Worm (Caenorhabditis elegans): ENCODE data around the gene F26H11.4.

F26H11.4 gene

DNA sequence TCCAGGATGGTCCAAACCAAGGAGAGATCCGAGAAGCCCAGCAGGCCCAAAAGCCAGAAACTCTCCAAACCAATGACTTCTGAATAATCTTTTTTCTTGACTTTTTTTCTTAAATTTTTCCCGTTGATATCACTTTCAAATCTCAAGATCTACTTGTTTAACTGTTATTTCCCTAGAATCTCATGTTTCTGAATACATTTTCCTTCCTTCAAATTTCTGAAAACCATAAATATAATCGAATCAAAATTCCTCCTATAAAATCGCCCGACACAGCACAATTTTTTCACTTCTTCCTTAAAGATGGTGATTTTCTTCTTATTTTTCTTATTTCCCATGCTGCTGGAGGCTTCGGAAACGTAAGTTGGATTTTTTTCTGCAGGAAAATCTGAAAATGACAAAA is 20.2 kb upstream of the F26H11.4 start, which contains the start of gene F26H11.8:
F26H11.8 (plus strand) TSS at position 301 of the 400 bp plus-strand sequence.
- TF ChIP-seq med-1 (GFP tag; optimal IDR thresholded peaks at IDR 0.05; ENCODE audit: insufficient read depth) = no peak
- no peak for TF ChIP-seq ref-1 (GFP tag; conservative IDR thresholded peaks at IDR 0.05)
- TF ChIP-seq tab-1 (GFP tag; IDR thresholded peaks at IDR 0.05) = no peak
- no peak for TF ChIP-seq ztf-23 (GFP tag; IDR thresholded peaks at IDR 0.05)
- no peak for TF ChIP-seq flt-1 (GFP tag; IDR thresholded peaks at IDR 0.05)
- no peak for TF ChIP-seq cog-1 (tag; optimal IDR thresholded peaks at IDR 0.05)
- TF ChIP-seq klf-2 (GFP tag; conservative IDR thresholded peaks at IDR 0.05) = no peak

DNA sequence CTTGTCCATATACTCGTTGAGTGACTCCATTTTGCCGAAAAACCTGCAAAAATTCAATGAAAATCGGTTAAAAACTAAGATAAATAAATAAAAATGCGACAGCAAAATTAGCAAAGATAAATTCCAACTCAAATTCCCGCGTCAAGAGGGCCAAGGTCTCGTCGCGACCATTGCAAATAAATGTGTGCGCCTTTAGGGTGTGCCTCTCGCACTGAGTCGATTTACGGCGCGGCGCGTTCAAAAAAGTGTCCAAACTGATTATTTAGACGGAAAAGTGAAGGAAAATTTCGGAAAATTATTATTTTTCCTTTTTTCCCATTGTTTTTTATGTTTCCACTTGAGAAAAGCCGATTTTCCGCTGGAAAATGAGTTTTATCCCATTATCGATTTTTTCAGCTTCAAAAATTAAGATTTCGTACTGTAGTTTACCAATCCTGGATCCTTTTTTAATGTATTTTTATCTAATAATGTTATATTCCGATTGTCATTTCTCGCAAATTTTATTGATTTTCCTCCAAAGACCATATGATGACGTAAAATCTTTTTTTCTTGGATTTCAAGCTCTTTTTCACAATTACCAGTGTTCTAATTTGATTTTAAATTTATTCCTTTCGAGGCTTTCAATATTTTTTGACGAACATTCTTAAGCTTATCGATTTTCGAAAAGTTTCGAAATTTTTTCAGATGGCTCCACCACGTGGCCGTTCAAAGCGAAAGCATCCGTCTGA is 18.2 kb upstream of the F26H11.4 start, which contains the start of the genes kbp-3 and nurf-1:
kbp-3 (minus strand) TSS at position 43 of the 728 bp plus-strand sequence.
nurf-1 (plus strand) TSS at position 678 of the 728 bp plus-strand sequence.
- TF ChIP-seq ztf-29 (GFP tag; IDR thresholded peaks at IDR 0.05) (no peak), T22C8.4 (GFP tag; IDR thresholded peaks at IDR 0.05) (peak; percentile 54; the same call in 1 of the 2 replicates)

DNA sequence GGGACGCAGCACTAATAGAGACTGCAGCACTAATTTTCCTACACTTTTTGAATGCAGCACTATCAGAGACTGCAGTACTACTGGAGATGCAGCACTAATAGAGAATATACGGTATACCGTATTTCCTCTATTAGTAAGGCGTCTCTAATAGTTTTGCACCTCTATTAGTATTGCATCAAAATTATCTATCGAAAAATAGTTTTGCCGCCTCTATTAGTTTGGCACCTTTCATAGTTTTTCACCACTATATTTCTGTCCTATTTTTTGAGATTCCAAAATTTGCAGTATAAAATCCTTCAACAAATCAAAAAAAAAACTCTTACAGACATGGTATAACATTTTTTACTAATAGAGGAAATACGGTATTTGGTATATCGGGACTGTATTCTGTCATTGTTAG is 14.6 kb upstream of the F26H11.4 start:
- no peak for TF ChIP-seq tab-1 (GFP tag; IDR thresholded peaks at IDR 0.05)
- no peak for TF ChIP-seq ztf-29 (GFP tag; IDR thresholded peaks at IDR 0.05)
- TF ChIP-seq klf-2 (GFP tag; conservative IDR thresholded peaks at IDR 0.05) = no peak
- TF ChIP-seq ztf-23 (GFP tag; IDR thresholded peaks at IDR 0.05) = no peak
- TF ChIP-seq flt-1 (GFP tag; IDR thresholded peaks at IDR 0.05) = no peak
- no peak for TF ChIP-seq med-1 (GFP tag; optimal IDR thresholded peaks at IDR 0.05; ENCODE audit: insufficient read depth)
- no peak for TF ChIP-seq T22C8.4 (GFP tag; IDR thresholded peaks at IDR 0.05)
- TF ChIP-seq cog-1 (tag; optimal IDR thresholded peaks at IDR 0.05) = no peak
- no peak for TF ChIP-seq ref-1 (GFP tag; conservative IDR thresholded peaks at IDR 0.05)

- peak; percentile 67 for TF ChIP-seq ztf-23 (GFP tag; IDR thresholded peaks at IDR 0.05)
- TF ChIP-seq T22C8.4 (GFP tag; IDR thresholded peaks at IDR 0.05) = no peak
- peak; percentile 59 for TF ChIP-seq cog-1 (tag; optimal IDR thresholded peaks at IDR 0.05)
These were observed 8.8 kb upstream of the F26H11.4 start for ce11 chrII:14399595-14399994.

ce11 chrII:14401098-14401497 is 7.3 kb upstream of the F26H11.4 start:
- TF ChIP-seq T22C8.4 (GFP tag; IDR thresholded peaks at IDR 0.05) = no peak
- TF ChIP-seq flt-1 (GFP tag; IDR thresholded peaks at IDR 0.05) = no peak
- TF ChIP-seq tab-1 (GFP tag; IDR thresholded peaks at IDR 0.05) = no peak
- TF ChIP-seq klf-2 (GFP tag; conservative IDR thresholded peaks at IDR 0.05) = no peak
- no peak for TF ChIP-seq ref-1 (GFP tag; conservative IDR thresholded peaks at IDR 0.05)
- TF ChIP-seq med-1 (GFP tag; optimal IDR thresholded peaks at IDR 0.05; ENCODE audit: insufficient read depth) = no peak
- TF ChIP-seq ztf-23 (GFP tag; IDR thresholded peaks at IDR 0.05) = no peak
- TF ChIP-seq ztf-29 (GFP tag; IDR thresholded peaks at IDR 0.05) = no peak
- no peak for TF ChIP-seq cog-1 (tag; optimal IDR thresholded peaks at IDR 0.05)

- TF ChIP-seq med-1 (GFP tag; optimal IDR thresholded peaks at IDR 0.05; ENCODE audit: insufficient read depth) (no peak), klf-2 (GFP tag; conservative IDR thresholded peaks at IDR 0.05) (no peak), T22C8.4 (GFP tag; IDR thresholded peaks at IDR 0.05) (no peak), tab-1 (GFP tag; IDR thresholded peaks at IDR 0.05) (no peak), ref-1 (GFP tag; conservative IDR thresholded peaks at IDR 0.05) (no peak), ztf-23 (GFP tag; IDR thresholded peaks at IDR 0.05) (no peak), ztf-29 (GFP tag; IDR thresholded peaks at IDR 0.05) (no peak), cog-1 (tag; optimal IDR thresholded peaks at IDR 0.05) (no peak), flt-1 (GFP tag; IDR thresholded peaks at IDR 0.05) (no peak)
These were observed 4.1 kb upstream of the F26H11.4 start for ce11 chrII:14404266-14404665.

- TF ChIP-seq klf-2 (GFP tag; conservative IDR thresholded peaks at IDR 0.05) (no peak), ztf-29 (GFP tag; IDR thresholded peaks at IDR 0.05) (no peak), ref-1 (GFP tag; conservative IDR thresholded peaks at IDR 0.05) (no peak), cog-1 (tag; optimal IDR thresholded peaks at IDR 0.05) (peak; percentile 94)
These were observed 3.5 kb upstream of the F26H11.4 start for ce11 chrII:14404741-14405488.

DNA sequence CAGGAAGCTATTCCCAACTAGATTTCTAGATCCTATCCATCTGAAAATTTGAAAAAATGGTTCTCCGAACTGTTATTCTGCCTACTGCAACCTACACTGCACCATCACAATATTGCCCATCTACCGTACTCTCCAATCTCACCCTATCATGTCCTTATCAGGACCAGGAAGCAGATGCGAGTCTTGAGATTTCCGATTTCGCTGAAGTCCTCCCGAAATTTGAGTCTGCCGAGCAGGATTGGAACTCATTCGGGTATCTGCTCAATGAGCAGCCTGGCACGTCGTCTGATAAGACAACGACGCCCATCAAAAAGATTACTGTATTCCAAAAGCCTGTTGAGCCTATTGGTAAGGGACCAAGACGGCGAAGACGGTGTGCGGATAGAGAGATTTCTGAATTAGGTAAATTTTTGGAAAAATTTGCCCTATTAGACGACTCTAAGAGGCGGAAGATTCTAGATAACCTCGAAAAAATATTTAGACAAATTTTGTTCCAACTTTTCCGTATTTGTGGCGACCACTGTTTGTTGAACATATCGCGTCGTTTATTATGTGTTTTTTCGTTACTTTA is 2.8 kb upstream of the F26H11.4 start:
- no peak for TF ChIP-seq T22C8.4 (GFP tag; IDR thresholded peaks at IDR 0.05)
- no peak for TF ChIP-seq med-1 (GFP tag; optimal IDR thresholded peaks at IDR 0.05; ENCODE audit: insufficient read depth)
- TF ChIP-seq cog-1 (tag; optimal IDR thresholded peaks at IDR 0.05) = no peak
- TF ChIP-seq ref-1 (GFP tag; conservative IDR thresholded peaks at IDR 0.05) = no peak
- no peak for TF ChIP-seq ztf-29 (GFP tag; IDR thresholded peaks at IDR 0.05)
- TF ChIP-seq flt-1 (GFP tag; IDR thresholded peaks at IDR 0.05) = no peak
- no peak for TF ChIP-seq klf-2 (GFP tag; conservative IDR thresholded peaks at IDR 0.05)
- TF ChIP-seq tab-1 (GFP tag; IDR thresholded peaks at IDR 0.05) = no peak
- TF ChIP-seq ztf-23 (GFP tag; IDR thresholded peaks at IDR 0.05) = no peak

ce11 chrII:14406117-14406935 is 2.1 kb upstream of the F26H11.4 start:
- TF ChIP-seq ztf-29 (GFP tag; IDR thresholded peaks at IDR 0.05) = no peak

Data from whole organism, midembryonic.